Worm (Caenorhabditis elegans) whole organism, L3 larva: Measurements from ENCODE around the gene fkh-4.

ENCODE experiments used
- R02D3.7 ChIP-seq: fragments of 150-350 bp; optimal IDR thresholded peaks from 2 replicates; lab custom pipeline; 2014; ENCODE audit warnings: missing biosample characterization, missing genetic modification characterization
- aly-2 ChIP-seq: fragments of 150-350 bp; optimal IDR thresholded peaks from 2 replicates; lab custom pipeline; 2014; ENCODE audit warnings: missing biosample characterization, missing genetic modification characterization
- ama-1 ChIP-seq: fragments of 150-350 bp; optimal IDR thresholded peaks from 2 replicates; lab custom pipeline; 2018
- ceh-16 ChIP-seq: sonication (generic microtip); optimal IDR thresholded peaks from 2 replicates; lab custom pipeline; 2017; ENCODE audit warnings: missing biosample characterization, missing genetic modification characterization
- ceh-82 ChIP-seq: fragments of 150-350 bp; optimal IDR thresholded peaks from 2 replicates; lab custom pipeline; 2014; ENCODE audit warnings: missing biosample characterization, missing genetic modification characterization
- ceh-9 ChIP-seq: sonication (generic microtip); optimal IDR thresholded peaks from 2 replicates; lab custom pipeline; 2018; ENCODE audit warnings: missing biosample characterization, missing genetic modification characterization
- daf-12 ChIP-seq: fragments of 150-350 bp; optimal IDR thresholded peaks from 2 replicates; lab custom pipeline; 2014; ENCODE audit warnings: missing biosample characterization, missing genetic modification reagents, missing genetic modification characterization
- egl-27 ChIP-seq: sonication (generic microtip); optimal IDR thresholded peaks from 4 replicates; lab custom pipeline; 2017; ENCODE audit warnings: missing biosample characterization, missing genetic modification reagents, missing genetic modification characterization
- egl-5 ChIP-seq: fragments of 150-350 bp; optimal IDR thresholded peaks from 2 replicates; lab custom pipeline; 2017; ENCODE audit warnings: missing biosample characterization, missing genetic modification reagents, missing genetic modification characterization, inconsistent platforms
- elt-1 ChIP-seq: fragments of 150-350 bp; optimal IDR thresholded peaks from 2 replicates; lab custom pipeline; 2014; ENCODE audit warnings: missing biosample characterization, missing genetic modification characterization
- elt-2 ChIP-seq: sonication (generic microtip); optimal IDR thresholded peaks from 2 replicates; lab custom pipeline; 2016; ENCODE audit warnings: missing genetic modification reagents, mild to moderate bottlenecking, missing genetic modification characterization, missing compliant biosample characterization
- elt-3 ChIP-seq, 3 experiments: fragments of 150-350 bp in 1 of 3; sonication (generic microtip) in 2 of 3; optimal IDR thresholded peaks; 2 replicates in 2 of 3; 4 replicates in 1 of 3; lab custom pipeline; 2014 to 2017; ENCODE audit warnings: missing biosample characterization in 3 of 3, missing genetic modification characterization in 3 of 3
- eor-1 ChIP-seq, 2 experiments: fragments of 150-350 bp; optimal IDR thresholded peaks; 2 replicates each; lab custom pipeline; 2014 to 2018; ENCODE audit warnings: missing biosample characterization in 2 of 2, missing genetic modification characterization in 2 of 2
- fkh-10 ChIP-seq: sonication (generic microtip); optimal IDR thresholded peaks from 2 replicates; lab custom pipeline; 2017; ENCODE audit warnings: missing biosample characterization, missing genetic modification reagents, missing genetic modification characterization
- fos-1 ChIP-seq: fragments of 150-350 bp; optimal IDR thresholded peaks from 2 replicates; lab custom pipeline; 2014; ENCODE audit warnings: missing biosample characterization, missing genetic modification characterization
- hmg-11 ChIP-seq: sonication (generic microtip); optimal IDR thresholded peaks from 2 replicates; lab custom pipeline; 2016; ENCODE audit warnings: missing genetic modification characterization, missing compliant biosample characterization
- jun-1 ChIP-seq: fragments of 150-350 bp; optimal IDR thresholded peaks from 2 replicates; lab custom pipeline; 2014; ENCODE audit warnings: missing biosample characterization, missing genetic modification reagents, missing genetic modification characterization
- lin-39 ChIP-seq: fragments of 150-350 bp; optimal IDR thresholded peaks from 2 replicates; lab custom pipeline; 2018; ENCODE audit warnings: missing biosample characterization, missing genetic modification reagents, missing genetic modification characterization
- mdl-1 ChIP-seq: fragments of 150-350 bp; optimal IDR thresholded peaks from 2 replicates; lab custom pipeline; 2014; ENCODE audit warnings: missing biosample characterization, missing genetic modification characterization
- mml-1 ChIP-seq: fragments of 150-350 bp; sonication (generic microtip); optimal IDR thresholded peaks from 3 replicates; lab custom pipeline; 2014; ENCODE audit warnings: missing biosample characterization, missing genetic modification characterization
- nfya-1 ChIP-seq: sonication (generic microtip); optimal IDR thresholded peaks from 2 replicates; lab custom pipeline; 2017; ENCODE audit warnings: missing genetic modification characterization, mild to moderate bottlenecking, missing compliant biosample characterization, antibody characterized with exemption, moderate library complexity; ENCODE audit not compliant: insufficient read depth
- nhr-23 ChIP-seq: fragments of 150-350 bp; optimal IDR thresholded peaks from 2 replicates; lab custom pipeline; 2014; ENCODE audit warnings: missing biosample characterization, missing genetic modification reagents, missing genetic modification characterization
- nhr-25 ChIP-seq: sonication (generic microtip); optimal IDR thresholded peaks from 2 replicates; lab custom pipeline; 2017; ENCODE audit warnings: missing biosample characterization, missing genetic modification characterization
- nhr-43 ChIP-seq: sonication (generic microtip); optimal IDR thresholded peaks from 2 replicates; lab custom pipeline; 2016; ENCODE audit warnings: mild to moderate bottlenecking, missing genetic modification characterization, missing compliant biosample characterization; ENCODE audit not compliant: poor library complexity, severe bottlenecking
- nhr-76 ChIP-seq: fragments of 150-350 bp; sonication (generic microtip); optimal IDR thresholded peaks from 5 replicates; lab custom pipeline; 2014; ENCODE audit warnings: missing biosample characterization, missing genetic modification characterization
- nhr-77 ChIP-seq: fragments of 150-350 bp; optimal IDR thresholded peaks from 2 replicates; lab custom pipeline; 2014; ENCODE audit warnings: missing biosample characterization, missing genetic modification characterization
- pha-4 ChIP-seq: fragments of 150-350 bp; optimal IDR thresholded peaks from 2 replicates; lab custom pipeline; 2014; ENCODE audit warnings: missing biosample characterization, missing genetic modification reagents, missing genetic modification characterization
- pqm-1 ChIP-seq: fragments of 150-350 bp; optimal IDR thresholded peaks from 2 replicates; lab custom pipeline; 2017; ENCODE audit warnings: missing biosample characterization, missing genetic modification characterization, inconsistent platforms
- sea-2 ChIP-seq: fragments of 150-350 bp; sonication (generic microtip); optimal IDR thresholded peaks from 4 replicates; lab custom pipeline; 2014; ENCODE audit warnings: missing biosample characterization, missing genetic modification reagents, missing genetic modification characterization
- skn-1 ChIP-seq: fragments of 150-350 bp; optimal IDR thresholded peaks from 2 replicates; lab custom pipeline; 2014; ENCODE audit warnings: missing biosample characterization, missing genetic modification characterization
- snpc-4 ChIP-seq: fragments of 150-350 bp; optimal IDR thresholded peaks from 2 replicates; lab custom pipeline; 2014; ENCODE audit warnings: missing biosample characterization, missing genetic modification characterization
- tbx-2 ChIP-seq: sonication (generic microtip); optimal IDR thresholded peaks from 2 replicates; lab custom pipeline; 2016; ENCODE audit warnings: mild to moderate bottlenecking, missing genetic modification characterization, missing compliant biosample characterization
- unc-62 ChIP-seq: fragments of 150-350 bp; sonication (generic microtip); optimal IDR thresholded peaks from 4 replicates; lab custom pipeline; 2014; ENCODE audit warnings: missing biosample characterization, missing genetic modification reagents, missing genetic modification characterization
- zag-1 ChIP-seq: fragments of 150-350 bp; optimal IDR thresholded peaks from 2 replicates; lab custom pipeline; 2014; ENCODE audit warnings: missing biosample characterization, missing genetic modification characterization
- ztf-11 ChIP-seq: fragments of 150-350 bp; optimal IDR thresholded peaks from 2 replicates; lab custom pipeline; 2014; ENCODE audit warnings: missing biosample characterization, missing genetic modification characterization
- ztf-4 ChIP-seq: fragments of 150-350 bp; optimal IDR thresholded peaks from 2 replicates; lab custom pipeline; 2014; ENCODE audit warnings: missing biosample characterization, missing genetic modification characterization

Gene fkh-4

ce11 chrX:13463793-13464192 is 35.1 kb upstream of the fkh-4 start, which contains the start of gene F02D10.2:
F02D10.2 (minus strand) TSS chrX:13463893.
- no peak for TF ChIP-seq zag-1
- TF ChIP-seq unc-62 (GFP tag; lab: Kevin White, UChicago), result no peak
- TF ChIP-seq ama-1 (lab: Kevin White, UChicago), result no peak
- no peak for TF ChIP-seq mdl-1 (tag; lab: Kevin White, UChicago)
- TF ChIP-seq eor-1 (tag; optimal IDR thresholded peaks at IDR 0.05; lab: Kevin White, UChicago), result no peak
- no peak for TF ChIP-seq hmg-11 (tag; lab: Kevin White, UChicago)
- no peak for TF ChIP-seq jun-1 (tag; lab: Kevin White, UChicago)
- TF ChIP-seq egl-5 (tag; lab: Kevin White, UChicago), result no peak
- TF ChIP-seq nhr-76 (tag; lab: Kevin White, UChicago), result no peak
- no peak for TF ChIP-seq nhr-25 (tag; lab: Kevin White, UChicago)
- no peak for TF ChIP-seq elt-1
- TF ChIP-seq elt-3 (tag; optimal IDR thresholded peaks at IDR 0.05; lab: Kevin White, UChicago), result no peak
- no peak for TF ChIP-seq ceh-82
- TF ChIP-seq sea-2 (GFP tag; lab: Kevin White, UChicago), result no peak
- TF ChIP-seq ceh-9 (tag; lab: Kevin White, UChicago), result no peak
- no peak for TF ChIP-seq tbx-2 (tag; lab: Kevin White, UChicago)
- no peak for TF ChIP-seq mml-1
- no peak for TF ChIP-seq skn-1 (tag; lab: Kevin White, UChicago)

- no peak for TF ChIP-seq sea-2 (GFP tag; lab: Kevin White, UChicago)
These were observed 33.9 kb upstream of the fkh-4 start, which contains the start of gene F02D10.3 for ce11 chrX:13462519-13462918. F02D10.3 (minus strand) TSS chrX:13462619.

- TF ChIP-seq snpc-4 (tag; lab: Kevin White, UChicago) (no peak), egl-27 (tag; lab: Kevin White, UChicago) (no peak), lin-39 (tag; lab: Kevin White, UChicago) (no peak), ztf-11 (no peak), skn-1 (tag; lab: Kevin White, UChicago) (no peak), eor-1 (tag; optimal IDR thresholded peaks at IDR 0.05; lab: Kevin White, UChicago) (no peak), ceh-9 (tag; lab: Kevin White, UChicago) (no peak), zag-1 (no peak), nhr-43 (tag; lab: Kevin White, UChicago) (no peak), mml-1 (no peak), ztf-4 (tag; lab: Kevin White, UChicago) (no peak), hmg-11 (tag; lab: Kevin White, UChicago) (no peak), fkh-10 (GFP tag; lab: Kevin White, UChicago) (no peak), pha-4 (tag; lab: Kevin White, UChicago) (no peak), ceh-16 (tag; lab: Kevin White, UChicago) (no peak), daf-12 (tag; lab: Kevin White, UChicago) (no peak), R02D3.7 (tag; lab: Kevin White, UChicago) (no peak)
These were observed 27.8 kb upstream of the fkh-4 start, which contains the start of gene flr-1 for ce11 chrX:13456442-13456841. flr-1 (minus strand) TSS chrX:13456542.

ce11 chrX:13451578-13451977 is 22.9 kb upstream of the fkh-4 start, which contains the start of gene F02D10.6:
F02D10.6 (minus strand) TSS chrX:13451678.
- no peak for TF ChIP-seq ceh-82
- TF ChIP-seq elt-2, result no peak
- TF ChIP-seq elt-3 (tag; optimal IDR thresholded peaks at IDR 0.05; lab: Kevin White, UChicago), result no peak
- TF ChIP-seq eor-1 (tag; optimal IDR thresholded peaks at IDR 0.05; lab: Kevin White, UChicago), result no peak
- no peak for TF ChIP-seq nhr-77
- TF ChIP-seq nfya-1 (tag; lab: Kevin White, UChicago), result no peak
- TF ChIP-seq lin-39 (tag; lab: Kevin White, UChicago), result no peak
- no peak for TF ChIP-seq aly-2
- TF ChIP-seq hmg-11 (tag; lab: Kevin White, UChicago), result no peak
- TF ChIP-seq egl-5 (tag; lab: Kevin White, UChicago), result no peak
- TF ChIP-seq fos-1, result no peak
- no peak for TF ChIP-seq jun-1 (tag; lab: Kevin White, UChicago)
- TF ChIP-seq ztf-4 (tag; lab: Kevin White, UChicago), result no peak
- no peak for TF ChIP-seq unc-62 (GFP tag; lab: Kevin White, UChicago)
- TF ChIP-seq zag-1, result no peak
- no peak for TF ChIP-seq nhr-43 (tag; lab: Kevin White, UChicago)
- TF ChIP-seq pqm-1, result no peak
- TF ChIP-seq nhr-23 (tag; lab: Kevin White, UChicago), result no peak
- no peak for TF ChIP-seq skn-1 (tag; lab: Kevin White, UChicago)
